Fruit fly (Drosophila melanogaster) whole organism, embryonic: Measurements from ENCODE around the gene CG32537.

ENCODE experiments used
- BEAF-32 ChIP-seq: fragments of 200-800 bp; sonication (Bioruptor generic); optimal IDR thresholded peaks from 3 replicates; lab custom pipeline; 2017; ENCODE audit warnings: missing biosample characterization, missing genetic modification characterization, mild to moderate bottlenecking, moderate library complexity, missing genetic modification reagents
- CG12219 ChIP-seq: fragments of 200-800 bp; sonication (Bioruptor generic); optimal IDR thresholded peaks from 3 replicates; lab custom pipeline; 2018; ENCODE audit warnings: missing biosample characterization, mild to moderate bottlenecking, missing genetic modification characterization
- CG1792 ChIP-seq: fragments of 200-800 bp; sonication (Bioruptor generic); optimal IDR thresholded peaks from 2 replicates; lab custom pipeline; 2016; ENCODE audit warnings: missing biosample characterization, missing genetic modification characterization
- CG4707 ChIP-seq: fragments of 200-800 bp; sonication (Bioruptor generic); optimal IDR thresholded peaks from 2 replicates; lab custom pipeline; 2018; ENCODE audit warnings: missing biosample characterization, mild to moderate bottlenecking, missing genetic modification characterization, moderate library complexity
- Gug ChIP-seq: fragments of 200-800 bp; sonication (Bioruptor generic); IDR thresholded peaks from 4 replicates; pipeline ENCODE4 v1.3.6; 2022; ENCODE audit warnings: missing biosample characterization, missing genetic modification characterization
- Spps ChIP-seq: fragments of 200-800 bp; sonication (Bioruptor generic); optimal IDR thresholded peaks from 2 replicates; lab custom pipeline; 2018; ENCODE audit warnings: missing biosample characterization, mild to moderate bottlenecking, missing genetic modification characterization
- btn ChIP-seq: fragments of 200-800 bp; sonication (Bioruptor generic); optimal IDR thresholded peaks from 2 replicates; lab custom pipeline; 2016; ENCODE audit warnings: missing biosample characterization, missing genetic modification characterization
- chinmo ChIP-seq: fragments of 200-800 bp; sonication (Bioruptor generic); IDR thresholded peaks from 4 replicates; pipeline ENCODE4 v1.3.6; 2022; ENCODE audit warnings: missing biosample characterization, missing genetic modification characterization; ENCODE audit not compliant: partially characterized antibody
- jigr1 ChIP-seq: fragments of 200-800 bp; sonication (Bioruptor generic); IDR thresholded peaks from 3 replicates; pipeline ENCODE4 v1.3.6; 2022; ENCODE audit warnings: missing biosample characterization, missing genetic modification characterization
- mld ChIP-seq: fragments of 200-800 bp; sonication (Bioruptor generic); IDR thresholded peaks from 3 replicates; pipeline ENCODE4 v1.3.6; 2022; ENCODE audit warnings: missing biosample characterization, missing genetic modification characterization; ENCODE audit not compliant: partially characterized antibody
- sim ChIP-seq: fragments of 200-800 bp; sonication (Bioruptor generic); IDR thresholded peaks from 2 replicates; pipeline ENCODE4 v1.3.6; 2022; ENCODE audit warnings: missing biosample characterization, missing genetic modification characterization

DNA sequence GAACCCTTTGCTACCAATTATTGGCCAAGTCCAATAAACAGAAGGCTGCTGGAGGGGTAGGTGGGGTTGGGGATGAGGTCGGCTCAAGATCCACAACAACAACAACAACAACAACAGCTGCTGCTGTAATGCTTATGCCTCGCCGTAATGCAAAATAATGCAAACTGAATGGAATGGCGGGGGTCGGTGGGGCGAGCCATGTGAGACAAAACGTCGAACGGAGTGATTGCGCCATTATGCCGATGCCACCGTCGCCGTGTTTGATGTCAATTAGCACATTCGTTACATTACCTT lies 15.7 kb downstream of the CG32537 start:
- TF ChIP-seq jigr1 (GFP tag; lab: Robert Waterston, UW) (no peak), CG4707 (GFP tag; lab: Kevin White, UChicago) (no peak), mld (GFP tag; lab: Robert Waterston, UW) (no peak), Gug (GFP tag; lab: Robert Waterston, UW) (no peak), chinmo (GFP tag; lab: Robert Waterston, UW) (no peak), BEAF-32 (GFP tag; lab: Kevin White, UChicago) (no peak), CG12219 (no peak), CG1792 (GFP tag; lab: Kevin White, UChicago) (no peak), Spps (tag; lab: Kevin White, UChicago) (no peak), btn (no peak), sim (no peak)
